Worm (Caenorhabditis elegans): ENCODE measurements around the gene irld-36.

- TF ChIP-seq ceh-88 (GFP tag; IDR thresholded peaks at IDR 0.05) (no peak), nhr-76 (tag; optimal IDR thresholded peaks at IDR 0.05) (no peak), ets-5 (GFP tag; IDR thresholded peaks at IDR 0.05) (no peak), nhr-19 (GFP tag; conservative IDR thresholded peaks at IDR 0.05) (no peak), nhr-77 (tag; optimal IDR thresholded peaks at IDR 0.05) (no peak), snpc-4 (tag; optimal IDR thresholded peaks at IDR 0.05) (no peak), lin-13 (GFP tag; optimal IDR thresholded peaks at IDR 0.05) (no peak), pqm-1 (tag; optimal IDR thresholded peaks at IDR 0.05) (no peak), snu-23 (GFP tag; optimal IDR thresholded peaks at IDR 0.05) (no peak)
Observed at ce11 chrII:1712938-1713337, 33.8 kb downstream of the irld-36 start, which contains the start of gene btb-7.

All from whole organism, L1 larva.